Worm (Caenorhabditis elegans): ENCODE data around the gene unc-7.

unc-7 gene

ce11 chrX:15181454-15181853 lies 33.9 kb upstream of the unc-7 start, which contains the start of gene pkhm-2 (continued):
- no peak for TF ChIP-seq elt-1 (tag; optimal IDR thresholded peaks at IDR 0.05)
- TF ChIP-seq nhr-77 (tag; optimal IDR thresholded peaks at IDR 0.05) = no peak
- no peak for TF ChIP-seq lin-39 (tag; optimal IDR thresholded peaks at IDR 0.05)
- TF ChIP-seq F13H6.1 (tag; optimal IDR thresholded peaks at IDR 0.05) = peak; percentile 94
- peak; percentile 3 for TF ChIP-seq R02D3.7 (tag; optimal IDR thresholded peaks at IDR 0.05)

DNA sequence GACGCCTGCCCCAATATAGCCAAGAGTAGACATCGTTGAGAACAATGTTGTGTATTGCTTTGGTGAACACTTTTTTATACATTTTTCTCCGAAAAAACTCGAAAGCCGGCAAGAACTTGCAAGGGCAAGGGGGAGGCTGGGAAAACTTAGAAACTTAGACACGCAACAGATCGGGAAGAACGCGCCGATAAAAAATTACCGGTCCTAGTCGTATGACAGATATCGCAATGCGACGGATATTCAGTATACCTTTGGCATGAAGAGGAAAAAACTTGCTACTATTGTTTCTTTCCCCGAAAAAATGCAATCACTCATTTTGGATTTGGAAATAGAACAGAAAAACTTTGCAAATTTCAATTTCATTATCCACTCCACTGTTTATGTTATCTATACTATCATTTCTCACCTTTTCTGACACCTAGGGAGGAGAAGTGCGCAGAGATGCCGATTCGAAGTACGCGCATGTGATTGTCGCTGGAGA lies 28.9 kb upstream of the unc-7 start, which contains the start of gene col-41:
Gene col-41, minus strand, starts transcription at position 51 of the 481 bp plus-strand sequence.
- TF ChIP-seq nhr-25 (tag; optimal IDR thresholded peaks at IDR 0.05) (peak; percentile 29), nhr-21 (tag; optimal IDR thresholded peaks at IDR 0.05) (peak; percentile 14), alr-1 (tag; optimal IDR thresholded peaks at IDR 0.05) (no peak)

- TF ChIP-seq sma-3 (GFP tag; optimal IDR thresholded peaks at IDR 0.05) = no peak
- TF ChIP-seq ama-1 (optimal IDR thresholded peaks at IDR 0.05) = no peak
- TF ChIP-seq zag-1 (tag; optimal IDR thresholded peaks at IDR 0.05) = no peak
- no peak for TF ChIP-seq nhr-21 (tag; optimal IDR thresholded peaks at IDR 0.05)
- TF ChIP-seq lsy-2 (tag; optimal IDR thresholded peaks at IDR 0.05) = no peak
- no peak for TF ChIP-seq F13H6.1 (tag; optimal IDR thresholded peaks at IDR 0.05)
- no peak for TF ChIP-seq elt-1 (tag; optimal IDR thresholded peaks at IDR 0.05)
- TF ChIP-seq ztf-11 (tag; optimal IDR thresholded peaks at IDR 0.05) = no peak
- TF ChIP-seq dmd-4 (tag; optimal IDR thresholded peaks at IDR 0.05) = no peak
- TF ChIP-seq ceh-16 (tag; optimal IDR thresholded peaks at IDR 0.05) = no peak
These were observed 27.7 kb upstream of the unc-7 start for ce11 chrX:15175211-15175610.

DNA sequence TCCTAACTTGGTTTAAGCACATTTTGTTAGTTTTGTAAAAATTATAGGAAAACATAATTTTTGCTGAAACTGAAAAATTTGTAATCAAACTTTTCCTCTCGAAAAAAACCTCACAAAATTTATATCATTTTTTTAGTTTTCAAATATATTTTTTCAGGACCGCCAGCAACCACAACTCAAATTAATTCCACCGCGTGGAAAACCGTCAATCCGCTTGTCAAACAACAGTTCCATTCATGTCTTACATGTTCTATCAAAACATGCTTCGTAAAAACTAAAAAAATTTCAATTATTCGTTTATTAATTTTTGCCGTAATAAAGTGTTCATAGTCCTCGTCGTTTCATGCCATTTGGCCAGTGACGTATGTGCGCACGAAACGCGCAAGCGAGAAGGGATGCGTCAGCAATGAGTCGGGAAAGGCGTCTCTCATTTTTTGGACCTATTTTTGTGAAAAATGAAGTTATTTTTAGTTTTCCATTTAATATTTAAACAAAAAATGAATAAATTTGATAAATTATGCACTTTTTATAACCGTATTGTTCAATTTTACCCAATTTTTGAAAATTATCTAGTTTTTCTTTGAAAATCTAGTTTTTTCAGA lies 25.9 kb upstream of the unc-7 start, which contains the start of gene ucr-2.2:
Gene ucr-2.2, plus strand, starts transcription at position 602 of the 602 bp plus-strand sequence.
- TF ChIP-seq fos-1 (tag; optimal IDR thresholded peaks at IDR 0.05) (peak; percentile 83), lin-39 (tag; optimal IDR thresholded peaks at IDR 0.05) (no peak), nhr-129 (tag; optimal IDR thresholded peaks at IDR 0.05) (peak; percentile 74), elt-3 (tag; optimal IDR thresholded peaks at IDR 0.05) (no peak), C34F6.9 (tag; optimal IDR thresholded peaks at IDR 0.05) (peak; percentile 91), ztf-1 (GFP tag; conservative IDR thresholded peaks at IDR 0.05) (no peak), unc-62 (GFP tag; optimal IDR thresholded peaks at IDR 0.05) (no peak), snpc-4 (tag; optimal IDR thresholded peaks at IDR 0.05) (peak; percentile 86), nhr-6 (tag; optimal IDR thresholded peaks at IDR 0.05) (peak; percentile 75), sma-9 (GFP tag; optimal IDR thresholded peaks at IDR 0.05) (peak; percentile 91), sma-9 (tag; optimal IDR thresholded peaks at IDR 0.05) (no peak), ztf-4 (tag; optimal IDR thresholded peaks at IDR 0.05) (peak; percentile 35), sem-4 (tag; optimal IDR thresholded peaks at IDR 0.05) (peak; percentile 86), nhr-10 (tag; optimal IDR thresholded peaks at IDR 0.05) (no peak), nhr-21 (tag; optimal IDR thresholded peaks at IDR 0.05) (peak; percentile 63), mab-5 (tag; optimal IDR thresholded peaks at IDR 0.05) (peak; percentile 45), ceh-82 (tag; optimal IDR thresholded peaks at IDR 0.05) (no peak), crh-2 (tag; optimal IDR thresholded peaks at IDR 0.05) (peak; percentile 93), sma-3 (GFP tag; optimal IDR thresholded peaks at IDR 0.05) (peak; percentile 79), lsy-2 (tag; optimal IDR thresholded peaks at IDR 0.05) (peak; percentile 44 to 90), unc-55 (GFP tag; optimal IDR thresholded peaks at IDR 0.05) (peak; percentile 85), lin-13 (GFP tag; optimal IDR thresholded peaks at IDR 0.05) (peak; percentile 81), lin-11 (tag; optimal IDR thresholded peaks at IDR 0.05) (peak; percentile 75), egl-27 (tag; optimal IDR thresholded peaks at IDR 0.05) (peak; percentile 57), mdl-1 (tag; optimal IDR thresholded peaks at IDR 0.05) (peak in 1 of 2 experiments; percentile 3), gmeb-1 (tag; optimal IDR thresholded peaks at IDR 0.05) (peak; percentile 83), F13H6.1 (tag; optimal IDR thresholded peaks at IDR 0.05) (peak; percentile 85), zag-1 (tag; optimal IDR thresholded peaks at IDR 0.05) (no peak)
